Worm (Caenorhabditis elegans) whole organism, L4 larva: ENCODE data around the gene mab-3.

Experiments used
- D1046.2 ChIP-seq: fragments of 200-800 bp; sonication (Bioruptor generic); IDR thresholded peaks from 2 replicates; pipeline ENCODE4 v1.3.6; 2022; ENCODE audit warnings: missing genetic modification characterization, missing compliant biosample characterization
- F26F4.8 ChIP-seq: fragments of 200-800 bp; sonication (Bioruptor generic); conservative IDR thresholded peaks from 2 replicates; pipeline ENCODE4 v1.3.6; 2022; ENCODE audit warnings: missing genetic modification characterization, missing compliant biosample characterization
- F37D6.2 ChIP-seq: sonication (generic microtip); optimal IDR thresholded peaks from 2 replicates; lab custom pipeline; 2016; ENCODE audit warnings: mild to moderate bottlenecking, missing genetic modification characterization, missing compliant biosample characterization
- F44E2.7 ChIP-seq: fragments of 200-800 bp; sonication (Bioruptor generic); IDR thresholded peaks from 2 replicates; pipeline ENCODE4 v2.1.2; 2022; ENCODE audit warnings: missing genetic modification characterization, missing compliant biosample characterization
- F49E8.2 ChIP-seq: sonication (generic microtip); optimal IDR thresholded peaks from 2 replicates; lab custom pipeline; 2016; ENCODE audit warnings: missing compliant biosample characterization, mild to moderate bottlenecking, missing genetic modification characterization, borderline replicate concordance
- R02D3.7 ChIP-seq: fragments of 150-350 bp; sonication (generic microtip); optimal IDR thresholded peaks from 3 replicates; lab custom pipeline; 2014; ENCODE audit warnings: missing biosample characterization, missing genetic modification characterization
- T20F7.1 ChIP-seq: fragments of 200-800 bp; sonication (Bioruptor generic); optimal IDR thresholded peaks from 2 replicates; lab custom pipeline; 2018; ENCODE audit warnings: mild to moderate bottlenecking, missing genetic modification characterization, missing compliant biosample characterization
- T26A8.4 ChIP-seq: fragments of 200-800 bp; sonication (Bioruptor generic); IDR thresholded peaks from 2 replicates; pipeline ENCODE4 v1.3.6; 2022; ENCODE audit warnings: missing genetic modification characterization, missing compliant biosample characterization
- Y105C5A.15 ChIP-seq: fragments of 200-800 bp; sonication (Bioruptor generic); IDR thresholded peaks from 2 replicates; pipeline ENCODE4 v1.3.6; 2022; ENCODE audit warnings: missing genetic modification characterization, missing compliant biosample characterization
- ama-1 ChIP-seq: fragments of 150-350 bp; optimal IDR thresholded peaks from 2 replicates; lab custom pipeline; 2014; ENCODE audit warnings: inconsistent platforms, mixed read lengths
- arid-1 ChIP-seq: fragments of 200-800 bp; sonication (Bioruptor generic); conservative IDR thresholded peaks from 2 replicates; pipeline ENCODE4 v1.3.6; 2022; ENCODE audit warnings: missing genetic modification reagents, missing genetic modification characterization, missing compliant biosample characterization
- ceh-20 ChIP-seq: fragments of 200-800 bp; sonication (Bioruptor generic); IDR thresholded peaks from 2 replicates; pipeline ENCODE4 v1.3.6; 2022; ENCODE audit warnings: missing genetic modification reagents, missing genetic modification characterization, missing compliant biosample characterization
- ceh-28 ChIP-seq: fragments of 150-350 bp; optimal IDR thresholded peaks from 2 replicates; lab custom pipeline; 2014; ENCODE audit warnings: missing biosample characterization, missing genetic modification reagents, missing genetic modification characterization
- ceh-62 ChIP-seq: sonication (generic microtip); optimal IDR thresholded peaks from 2 replicates; lab custom pipeline; 2017; ENCODE audit warnings: missing biosample characterization, missing genetic modification characterization
- daf-12 ChIP-seq: fragments of 150-350 bp; optimal IDR thresholded peaks from 2 replicates; lab custom pipeline; 2014; ENCODE audit warnings: missing biosample characterization, missing genetic modification reagents, missing genetic modification characterization
- daf-8 ChIP-seq: fragments of 200-800 bp; sonication (Bioruptor generic); IDR thresholded peaks from 2 replicates; pipeline ENCODE4 v1.3.6; 2022; ENCODE audit warnings: missing genetic modification characterization, missing compliant biosample characterization
- dmd-8 ChIP-seq: fragments of 200-800 bp; sonication (Bioruptor generic); IDR thresholded peaks from 2 replicates; pipeline ENCODE4 v1.3.6; 2022; ENCODE audit warnings: missing genetic modification characterization, missing compliant biosample characterization
- dpl-1 ChIP-seq: fragments of 150-350 bp; optimal IDR thresholded peaks from 2 replicates; lab custom pipeline; 2014; ENCODE audit warnings: missing biosample characterization, missing genetic modification reagents, missing genetic modification characterization
- fkh-10 ChIP-seq: fragments of 150-350 bp; optimal IDR thresholded peaks from 2 replicates; lab custom pipeline; 2014; ENCODE audit warnings: missing biosample characterization, missing genetic modification reagents, missing genetic modification characterization
- gei-8 ChIP-seq: fragments of 200-800 bp; sonication (Bioruptor generic); optimal IDR thresholded peaks from 2 replicates; lab custom pipeline; 2018; ENCODE audit warnings: mild to moderate bottlenecking, missing genetic modification characterization, missing compliant biosample characterization
- hif-1 ChIP-seq, 2 experiments: sonication (generic microtip); optimal IDR thresholded peaks; 2 replicates each; lab custom pipeline; 2016 to 2017; ENCODE audit warnings: missing compliant biosample characterization in 2 of 2, missing genetic modification characterization in 2 of 2, missing genetic modification reagents in 2 of 2, missing genotype in 2 of 2, mild to moderate bottlenecking in 1 of 2
- lin-13 ChIP-seq: fragments of 150-350 bp; optimal IDR thresholded peaks from 2 replicates; lab custom pipeline; 2014; ENCODE audit warnings: missing biosample characterization, missing genetic modification reagents, missing genetic modification characterization
- lin-15B ChIP-seq: fragments of 150-350 bp; sonication (generic microtip); optimal IDR thresholded peaks from 3 replicates; lab custom pipeline; 2014; ENCODE audit warnings: missing biosample characterization, missing genetic modification characterization
- lin-38 ChIP-seq: fragments of 200-800 bp; sonication (Bioruptor generic); IDR thresholded peaks from 2 replicates; pipeline ENCODE4 v1.3.6; 2022; ENCODE audit warnings: missing genetic modification reagents, missing genetic modification characterization, missing compliant biosample characterization
- lin-39 ChIP-seq: fragments of 150-350 bp; optimal IDR thresholded peaks from 2 replicates; lab custom pipeline; 2014; ENCODE audit warnings: missing biosample characterization, missing genetic modification reagents, missing genetic modification characterization
- lir-3 ChIP-seq: sonication (generic microtip); optimal IDR thresholded peaks from 2 replicates; lab custom pipeline; 2016; ENCODE audit warnings: mild to moderate bottlenecking, missing genetic modification characterization, missing compliant biosample characterization
- lsy-2 ChIP-seq, 2 experiments: fragments of 150-350 bp in 1 of 2; sonication (generic microtip) in 1 of 2; optimal IDR thresholded peaks; 2 replicates each; lab custom pipeline; 2014 to 2017; ENCODE audit warnings: missing biosample characterization in 2 of 2, missing genetic modification characterization in 2 of 2
- mxl-3 ChIP-seq: fragments of 200-800 bp; sonication (Bioruptor generic); optimal IDR thresholded peaks from 2 replicates; lab custom pipeline; 2018; ENCODE audit warnings: mild to moderate bottlenecking, missing genetic modification characterization, missing compliant biosample characterization
- nhr-11 ChIP-seq: fragments of 150-350 bp; optimal IDR thresholded peaks from 2 replicates; lab custom pipeline; 2014; ENCODE audit warnings: missing biosample characterization, missing genetic modification characterization
- nhr-111 ChIP-seq: fragments of 200-800 bp; sonication (Bioruptor generic); optimal IDR thresholded peaks from 2 replicates; lab custom pipeline; 2018; ENCODE audit warnings: mild to moderate bottlenecking, missing genetic modification characterization, missing compliant biosample characterization
- nhr-42 ChIP-seq: fragments of 200-800 bp; sonication (Bioruptor generic); IDR thresholded peaks from 2 replicates; pipeline ENCODE4 v1.3.6; 2022; ENCODE audit warnings: missing genetic modification characterization, missing compliant biosample characterization
- nhr-48 ChIP-seq: sonication (generic microtip); optimal IDR thresholded peaks from 2 replicates; lab custom pipeline; 2016; ENCODE audit warnings: mild to moderate bottlenecking, missing genetic modification characterization, missing compliant biosample characterization
- nhr-6 ChIP-seq: fragments of 150-350 bp; optimal IDR thresholded peaks from 2 replicates; lab custom pipeline; 2014; ENCODE audit warnings: missing biosample characterization, missing genetic modification characterization
- nhr-76 ChIP-seq: fragments of 150-350 bp; optimal IDR thresholded peaks from 2 replicates; lab custom pipeline; 2014; ENCODE audit warnings: missing biosample characterization, missing genetic modification characterization
- php-3 ChIP-seq: fragments of 200-800 bp; sonication (Bioruptor generic); IDR thresholded peaks from 2 replicates; pipeline ENCODE4 v1.3.6; 2022; ENCODE audit warnings: missing genetic modification reagents, missing genetic modification characterization, missing compliant biosample characterization
- sdz-12 ChIP-seq: fragments of 200-800 bp; sonication (Bioruptor generic); optimal IDR thresholded peaks from 2 replicates; lab custom pipeline; 2018; ENCODE audit warnings: mild to moderate bottlenecking, missing genetic modification characterization, missing compliant biosample characterization
- set-16 ChIP-seq: fragments of 200-800 bp; sonication (Bioruptor generic); IDR thresholded peaks from 2 replicates; pipeline ENCODE4 v1.3.6; 2022; ENCODE audit warnings: missing genetic modification reagents, missing genetic modification characterization, missing compliant biosample characterization
- skn-1 ChIP-seq: fragments of 150-350 bp; optimal IDR thresholded peaks from 2 replicates; lab custom pipeline; 2014; ENCODE audit warnings: missing biosample characterization, missing genetic modification characterization
- spr-1 ChIP-seq: sonication (generic microtip); optimal IDR thresholded peaks from 2 replicates; lab custom pipeline; 2016; ENCODE audit warnings: mild to moderate bottlenecking, missing genetic modification characterization, missing compliant biosample characterization
- tra-1 ChIP-seq: fragments of 200-800 bp; sonication (Bioruptor generic); IDR thresholded peaks from 2 replicates; pipeline ENCODE4 v1.3.6; 2022; ENCODE audit warnings: missing genetic modification reagents, missing genetic modification characterization, missing compliant biosample characterization
- unc-130 ChIP-seq: sonication (generic microtip); optimal IDR thresholded peaks from 2 replicates; lab custom pipeline; 2016; ENCODE audit warnings: missing genetic modification reagents, missing genetic modification characterization, missing compliant biosample characterization
- vab-7 ChIP-seq: fragments of 200-800 bp; sonication (Bioruptor generic); IDR thresholded peaks from 2 replicates; pipeline ENCODE4 v1.3.6; 2022; ENCODE audit warnings: missing genetic modification reagents, missing genetic modification characterization, missing compliant biosample characterization
- zip-2 ChIP-seq: fragments of 150-350 bp; optimal IDR thresholded peaks from 2 replicates; lab custom pipeline; 2014; ENCODE audit warnings: missing biosample characterization, missing genetic modification characterization
- ztf-11 ChIP-seq: fragments of 150-350 bp; optimal IDR thresholded peaks from 2 replicates; lab custom pipeline; 2014; ENCODE audit warnings: missing biosample characterization, missing genetic modification characterization

mab-3 gene

ce11 chrII:9746069-9746468, 14.1 kb downstream of the mab-3 start, which contains the start of the genes Y53C12B.1 and nos-3 (continued):
- TF ChIP-seq D1046.2 (GFP tag; lab: Robert Waterston, UW): peak; percentile 97
- peak; percentile 68 for TF ChIP-seq T20F7.1
- no peak for TF ChIP-seq nhr-111 (GFP tag; lab: Kevin White, UChicago)
- TF ChIP-seq hif-1 (tag; optimal IDR thresholded peaks at IDR 0.05; lab: Kevin White, UChicago): peak in 1 of 2 experiments; percentile 45
- 0 out of 2 replicates have a peak, but pooled peaks have one; percentile 16 for TF ChIP-seq php-3 (GFP tag; lab: Robert Waterston, UW)
- peak; percentile 24 for TF ChIP-seq fkh-10 (GFP tag; lab: Kevin White, UChicago)
- no peak for TF ChIP-seq lin-39 (tag; lab: Kevin White, UChicago)
- no peak for TF ChIP-seq ztf-11 (tag; lab: Kevin White, UChicago)
- TF ChIP-seq nhr-76 (tag; lab: Kevin White, UChicago): no peak
- TF ChIP-seq vab-7 (GFP tag; lab: Robert Waterston, UW): no peak
- TF ChIP-seq nhr-48 (tag; lab: Kevin White, UChicago): no peak
- TF ChIP-seq set-16 (GFP tag; lab: Robert Waterston, UW): no peak
- 0 out of 2 replicates have a peak, but pooled peaks have one; percentile 13 for TF ChIP-seq ceh-20 (GFP tag; lab: Robert Waterston, UW)
- 0 out of 2 replicates have a peak, but pooled peaks have one; percentile 34 for TF ChIP-seq tra-1 (GFP tag; lab: Robert Waterston, UW)
- peak; percentile 54 for TF ChIP-seq lin-38 (GFP tag; lab: Robert Waterston, UW)
- TF ChIP-seq T26A8.4 (GFP tag; lab: Robert Waterston, UW): peak; percentile 12; the same call in 1 of the 2 replicates
- no peak for TF ChIP-seq daf-12 (tag; lab: Kevin White, UChicago)
- no peak for TF ChIP-seq dmd-8 (GFP tag; lab: Robert Waterston, UW)
- TF ChIP-seq F37D6.2 (tag; lab: Kevin White, UChicago): no peak
- TF ChIP-seq ceh-62 (tag; lab: Kevin White, UChicago): no peak
- no peak for TF ChIP-seq lin-15B (tag; lab: Kevin White, UChicago)
- peak; percentile 88 for TF ChIP-seq R02D3.7 (tag; lab: Kevin White, UChicago)
- TF ChIP-seq nhr-42 (GFP tag; lab: Robert Waterston, UW): no peak
- no peak for TF ChIP-seq spr-1
- TF ChIP-seq dpl-1 (GFP tag; lab: Kevin White, UChicago): peak; percentile 80
- peak; percentile 59 for TF ChIP-seq lin-13 (GFP tag; lab: Kevin White, UChicago)
- no peak for TF ChIP-seq Y105C5A.15 (GFP tag; lab: Robert Waterston, UW)
- TF ChIP-seq lsy-2 (tag; optimal IDR thresholded peaks at IDR 0.05; lab: Kevin White, UChicago): peak; percentile 95 to 99
- TF ChIP-seq daf-8 (GFP tag; lab: Robert Waterston, UW): no peak
- peak; percentile 68 for TF ChIP-seq nhr-6
- TF ChIP-seq ceh-28 (tag; lab: Kevin White, UChicago): no peak
- no peak for TF ChIP-seq F49E8.2 (tag; lab: Kevin White, UChicago)
- TF ChIP-seq unc-130 (GFP tag; lab: Kevin White, UChicago): peak; percentile 5
- TF ChIP-seq mxl-3 (GFP tag; lab: Kevin White, UChicago): no peak
- TF ChIP-seq gei-8 (GFP tag; lab: Kevin White, UChicago): no peak
- TF ChIP-seq sdz-12: no peak
- peak; percentile 54 for TF ChIP-seq ama-1 (lab: Kevin White, UChicago)
- TF ChIP-seq F44E2.7 (GFP tag; lab: Robert Waterston, UW): no peak
- TF ChIP-seq skn-1 (tag; lab: Kevin White, UChicago): no peak
- TF ChIP-seq zip-2 (tag; lab: Kevin White, UChicago): no peak
- TF ChIP-seq arid-1 (GFP tag; lab: Robert Waterston, UW): peak; percentile 57; the same call in 1 of the 2 replicates
- TF ChIP-seq F26F4.8 (GFP tag; lab: Robert Waterston, UW): no peak
- TF ChIP-seq lir-3 (tag; lab: Kevin White, UChicago): no peak
- peak; percentile 88 for TF ChIP-seq nhr-11 (tag; lab: Kevin White, UChicago)
